Worm (Caenorhabditis elegans): ENCODE data around the gene Y53F4B.36.

Gene Y53F4B.36

DNA sequence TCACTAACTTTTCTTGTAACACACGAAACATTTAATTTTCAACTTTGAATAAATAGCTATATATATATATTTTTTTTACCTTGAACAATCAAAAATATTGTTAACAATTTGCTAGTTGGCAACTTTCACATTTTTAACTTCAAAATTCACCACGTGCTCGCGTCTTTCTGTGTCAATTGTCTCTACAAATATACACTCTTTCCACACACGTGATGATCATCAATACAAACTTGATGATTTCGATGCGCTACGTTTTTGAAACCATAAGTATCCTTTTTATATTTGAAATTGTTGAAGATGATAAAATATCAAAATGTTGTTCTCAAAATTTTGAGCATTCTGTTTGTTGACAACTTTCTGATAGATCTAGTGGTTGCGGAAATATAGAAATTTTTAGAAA lies 19.6 kb downstream of the Y53F4B.36 start:
- peak; percentile 31 for TF ChIP-seq nhr-129 (tag; optimal IDR thresholded peaks at IDR 0.05)
- no peak for TF ChIP-seq nhr-25 (tag; optimal IDR thresholded peaks at IDR 0.05)

DNA sequence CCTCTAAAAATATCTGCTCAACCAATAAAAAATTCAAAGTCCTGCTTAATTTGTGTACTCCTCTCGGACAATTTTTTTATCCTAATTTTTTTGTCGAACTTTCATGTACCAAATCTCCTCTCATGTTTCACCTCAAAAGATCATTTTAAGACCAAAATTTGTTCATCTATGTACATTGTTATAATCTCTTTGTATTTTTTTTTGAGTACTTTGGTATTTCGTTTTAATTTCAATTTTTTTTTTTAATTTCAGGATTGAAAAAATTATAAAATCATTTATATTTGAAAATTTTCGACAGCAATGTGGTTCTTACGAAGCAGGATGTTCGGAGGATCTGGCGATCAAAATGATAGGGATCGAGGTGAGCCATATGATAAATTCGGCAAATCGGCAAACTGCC lies 20.7 kb downstream of the Y53F4B.36 start, which contains the start of gene spsb-1:
Gene spsb-1, plus strand, starts transcription at position 301 of the 400 bp plus-strand sequence.
- TF ChIP-seq nhr-25 (tag; optimal IDR thresholded peaks at IDR 0.05), result no peak
- TF ChIP-seq C34F6.9 (tag; optimal IDR thresholded peaks at IDR 0.05), result no peak
- no peak for TF ChIP-seq elt-3 (tag; optimal IDR thresholded peaks at IDR 0.05)
- TF ChIP-seq R02D3.7 (tag; optimal IDR thresholded peaks at IDR 0.05), result no peak
- no peak for TF ChIP-seq snpc-4 (tag; optimal IDR thresholded peaks at IDR 0.05)
- TF ChIP-seq nhr-12 (tag; optimal IDR thresholded peaks at IDR 0.05), result no peak

DNA sequence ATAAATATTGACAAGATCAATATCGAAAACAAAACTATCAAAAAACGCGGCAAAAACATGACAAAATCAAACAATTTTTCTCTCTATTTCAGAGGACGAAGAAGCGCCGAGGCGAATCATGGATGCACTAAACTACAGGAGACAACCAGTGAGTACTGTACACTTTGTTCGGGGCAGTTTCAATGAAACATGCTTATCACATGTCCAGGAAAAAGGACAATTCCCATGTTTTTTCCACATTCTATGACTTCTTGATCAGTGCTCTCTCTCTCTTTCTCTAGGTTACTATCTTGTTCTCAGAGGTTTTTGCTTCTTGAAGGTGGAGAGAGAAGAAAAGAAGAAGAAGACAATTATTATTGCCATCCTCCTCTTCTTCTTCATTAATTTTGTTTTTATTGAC lies 21.8 kb downstream of the Y53F4B.36 start:
- TF ChIP-seq sma-9 (GFP tag; optimal IDR thresholded peaks at IDR 0.05), result peak; percentile 42
- no peak for TF ChIP-seq sma-9 (tag; optimal IDR thresholded peaks at IDR 0.05)
- no peak for TF ChIP-seq ztf-11 (tag; optimal IDR thresholded peaks at IDR 0.05)
- no peak for TF ChIP-seq crh-2 (tag; optimal IDR thresholded peaks at IDR 0.05)
- TF ChIP-seq nhr-6 (tag; optimal IDR thresholded peaks at IDR 0.05), result no peak
- no peak for TF ChIP-seq ceh-16 (tag; optimal IDR thresholded peaks at IDR 0.05)
- no peak for TF ChIP-seq mdl-1 (tag; optimal IDR thresholded peaks at IDR 0.05)
- peak; percentile 35 for TF ChIP-seq fos-1 (tag; optimal IDR thresholded peaks at IDR 0.05)
- TF ChIP-seq elt-3 (tag; optimal IDR thresholded peaks at IDR 0.05), result no peak
- no peak for TF ChIP-seq nhr-10 (tag; optimal IDR thresholded peaks at IDR 0.05)
- TF ChIP-seq sma-3 (GFP tag; optimal IDR thresholded peaks at IDR 0.05), result no peak
- no peak for TF ChIP-seq lin-39 (tag; optimal IDR thresholded peaks at IDR 0.05)
- peak; percentile 12 for TF ChIP-seq nhr-129 (tag; optimal IDR thresholded peaks at IDR 0.05)

DNA sequence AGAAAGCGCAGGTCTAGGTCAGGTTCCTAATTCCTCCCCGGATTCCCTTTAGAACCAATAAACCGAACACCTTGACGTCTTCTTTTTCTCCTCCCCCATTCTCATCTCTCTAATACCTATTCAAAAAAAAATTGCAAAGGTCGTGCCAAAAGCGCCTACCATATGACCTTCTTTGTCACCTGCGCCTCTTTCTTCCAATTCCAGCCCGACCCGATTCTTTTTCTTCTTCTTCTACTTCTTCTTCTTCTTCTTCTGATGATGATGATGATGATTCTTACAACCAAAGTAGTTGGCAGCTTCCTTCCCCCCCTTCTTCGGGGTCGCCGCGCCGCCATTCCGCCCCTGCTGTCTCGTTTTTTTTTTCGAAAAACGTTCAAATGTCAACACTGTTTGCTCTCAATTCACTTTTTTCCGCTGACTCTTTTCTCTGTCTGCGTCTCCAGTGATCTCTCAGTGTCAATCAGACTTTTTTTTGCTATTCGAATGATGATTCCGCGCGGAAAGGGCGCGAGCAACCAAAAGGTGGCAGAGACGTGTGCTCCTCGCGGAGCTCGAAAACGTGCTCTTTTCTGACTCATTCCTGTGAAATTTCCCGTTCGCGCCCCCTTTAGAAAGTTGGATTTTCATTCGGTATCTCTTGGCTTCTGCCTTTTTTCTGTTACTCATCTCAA lies 27.8 kb downstream of the Y53F4B.36 start:
- no peak for TF ChIP-seq nhr-23 (tag; optimal IDR thresholded peaks at IDR 0.05)
- no peak for TF ChIP-seq crh-2 (tag; optimal IDR thresholded peaks at IDR 0.05)
- no peak for TF ChIP-seq elt-1 (tag; optimal IDR thresholded peaks at IDR 0.05)
- no peak for TF ChIP-seq mab-5 (tag; optimal IDR thresholded peaks at IDR 0.05)
- TF ChIP-seq ztf-4 (tag; optimal IDR thresholded peaks at IDR 0.05), result peak; percentile 14
- TF ChIP-seq nhr-77 (tag; optimal IDR thresholded peaks at IDR 0.05), result no peak
- TF ChIP-seq lin-13 (GFP tag; optimal IDR thresholded peaks at IDR 0.05), result no peak
- TF ChIP-seq sem-4 (tag; optimal IDR thresholded peaks at IDR 0.05), result no peak
- peak; percentile 67 for TF ChIP-seq blmp-1 (tag; optimal IDR thresholded peaks at IDR 0.05; ENCODE audit: insufficient read depth)
- no peak for TF ChIP-seq lin-11 (tag; optimal IDR thresholded peaks at IDR 0.05)
- peak; percentile 17 for TF ChIP-seq F13H6.1 (tag; optimal IDR thresholded peaks at IDR 0.05)
- peak; percentile 75 for TF ChIP-seq nhr-25 (tag; optimal IDR thresholded peaks at IDR 0.05)
- peak; percentile 62 for TF ChIP-seq peb-1 (tag; optimal IDR thresholded peaks at IDR 0.05)
- TF ChIP-seq lin-39 (tag; optimal IDR thresholded peaks at IDR 0.05), result no peak

DNA sequence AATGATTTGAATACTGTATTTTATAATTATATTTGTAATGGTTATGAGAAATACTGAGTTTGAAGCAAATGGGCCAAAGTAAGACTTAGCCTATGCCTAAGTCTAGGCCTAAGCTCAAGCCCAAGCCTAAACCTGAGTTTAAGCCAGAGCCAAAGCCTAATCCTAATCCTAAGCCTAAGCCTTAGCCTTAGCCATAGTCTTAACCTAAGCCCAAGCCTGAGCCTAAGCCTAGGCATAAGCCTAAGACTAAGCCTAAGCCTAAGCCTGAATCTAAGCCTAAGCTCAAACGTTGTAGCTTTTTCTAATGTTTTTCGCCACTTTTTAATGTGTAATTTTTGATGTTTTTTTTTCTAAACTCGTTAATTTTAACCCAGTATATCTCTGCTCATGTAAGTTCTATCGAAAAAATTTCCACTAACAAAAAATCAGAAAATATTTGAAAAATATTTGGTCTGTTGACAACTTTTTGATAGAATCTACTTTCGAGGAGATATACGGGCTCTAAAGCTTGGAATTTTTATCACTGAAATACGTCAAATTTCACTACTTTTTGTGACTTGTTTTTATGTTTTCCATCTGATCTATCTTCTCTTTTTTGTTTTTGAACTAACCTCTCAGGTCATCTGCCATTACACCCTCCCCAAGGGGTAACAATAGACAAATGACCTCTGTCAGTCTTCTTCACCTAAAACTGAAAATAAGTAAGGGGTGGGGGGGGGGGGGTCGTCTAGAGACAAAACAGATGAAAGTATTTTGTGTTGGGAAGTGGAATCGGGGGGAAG lies 28.5 kb downstream of the Y53F4B.36 start:
- TF ChIP-seq nhr-25 (tag; optimal IDR thresholded peaks at IDR 0.05), result peak; percentile 55
- no peak for TF ChIP-seq nhr-77 (tag; optimal IDR thresholded peaks at IDR 0.05)

DNA sequence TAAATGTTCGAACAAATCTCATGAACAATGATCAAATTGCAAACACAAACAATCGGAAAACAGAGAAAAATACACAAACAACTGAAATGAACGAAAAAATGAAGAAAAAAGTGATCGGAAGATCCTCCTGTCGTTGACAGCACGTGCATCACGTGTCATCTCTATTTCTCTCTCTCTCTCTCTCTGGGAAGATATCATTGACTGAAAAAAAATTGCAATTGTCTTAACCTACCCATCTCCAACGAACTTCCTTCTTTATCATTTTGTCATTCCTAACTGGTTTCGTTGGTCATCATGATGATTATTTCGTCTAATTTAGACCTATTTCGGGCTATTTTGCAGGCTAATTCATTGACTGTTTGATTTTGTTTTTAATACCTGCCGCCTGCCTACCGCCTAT lies 29.6 kb downstream of the Y53F4B.36 start:
- TF ChIP-seq crh-2 (tag; optimal IDR thresholded peaks at IDR 0.05) (peak; percentile 72), lin-13 (GFP tag; optimal IDR thresholded peaks at IDR 0.05) (peak; percentile 23), skn-1 (tag; optimal IDR thresholded peaks at IDR 0.05) (no peak), ceh-82 (tag; optimal IDR thresholded peaks at IDR 0.05) (no peak), nhr-10 (tag; optimal IDR thresholded peaks at IDR 0.05) (no peak), dmd-4 (tag; optimal IDR thresholded peaks at IDR 0.05) (no peak), nhr-12 (tag; optimal IDR thresholded peaks at IDR 0.05) (no peak), mdl-1 (tag; optimal IDR thresholded peaks at IDR 0.05) (peak; percentile 0 to 62), lin-39 (tag; optimal IDR thresholded peaks at IDR 0.05) (no peak), lin-11 (tag; optimal IDR thresholded peaks at IDR 0.05) (no peak), alr-1 (tag; optimal IDR thresholded peaks at IDR 0.05) (no peak), aly-2 (tag; optimal IDR thresholded peaks at IDR 0.05) (no peak), nhr-21 (tag; optimal IDR thresholded peaks at IDR 0.05) (peak; percentile 44), sma-3 (GFP tag; optimal IDR thresholded peaks at IDR 0.05) (peak; percentile 81), unc-39 (tag; optimal IDR thresholded peaks at IDR 0.05) (no peak), ceh-16 (tag; optimal IDR thresholded peaks at IDR 0.05) (no peak), ama-1 (optimal IDR thresholded peaks at IDR 0.05) (no peak), F13H6.1 (tag; optimal IDR thresholded peaks at IDR 0.05) (peak; percentile 18), sma-9 (GFP tag; optimal IDR thresholded peaks at IDR 0.05) (peak; percentile 93), sma-9 (tag; optimal IDR thresholded peaks at IDR 0.05) (no peak), Y55F3AM.14 (GFP tag; optimal IDR thresholded peaks at IDR 0.05) (no peak), gmeb-1 (tag; optimal IDR thresholded peaks at IDR 0.05) (no peak), fos-1 (tag; optimal IDR thresholded peaks at IDR 0.05) (peak; percentile 31), zag-1 (tag; optimal IDR thresholded peaks at IDR 0.05) (no peak), unc-55 (GFP tag; optimal IDR thresholded peaks at IDR 0.05) (no peak)
